Worm (Caenorhabditis elegans): ENCODE data around the gene F42A10.5.

The F42A10.5 gene

ce11 chrIII:6183118-6183517 is 9.8 kb upstream of the F42A10.5 start, which contains the start of gene nas-28:
Gene nas-28, minus strand, starts transcription at chrIII:6183218.
- TF ChIP-seq unc-62 (GFP tag; optimal IDR thresholded peaks at IDR 0.05) (no peak), drap-1 (GFP tag; optimal IDR thresholded peaks at IDR 0.05) (no peak), nhr-28 (tag; optimal IDR thresholded peaks at IDR 0.05) (no peak), bed-3 (GFP tag; optimal IDR thresholded peaks at IDR 0.05) (no peak), nhr-237 (tag; optimal IDR thresholded peaks at IDR 0.05) (no peak), ham-2 (GFP tag; optimal IDR thresholded peaks at IDR 0.05) (no peak), ceh-39 (tag; optimal IDR thresholded peaks at IDR 0.05) (no peak), lin-32 (GFP tag; optimal IDR thresholded peaks at IDR 0.05) (no peak), nhr-12 (tag; optimal IDR thresholded peaks at IDR 0.05) (no peak), unc-120 (tag; optimal IDR thresholded peaks at IDR 0.05; ENCODE audit: poor library complexity, severe bottlenecking) (no peak), mep-1 (tag; optimal IDR thresholded peaks at IDR 0.05) (no peak), zip-8 (tag; optimal IDR thresholded peaks at IDR 0.05) (no peak)

- TF ChIP-seq ces-1 (GFP tag; optimal IDR thresholded peaks at IDR 0.05) (no peak), elt-1 (tag; optimal IDR thresholded peaks at IDR 0.05; ENCODE audit: borderline replicate concordance, insufficient read depth) (no peak), snpc-4 (tag; optimal IDR thresholded peaks at IDR 0.05) (no peak), bed-3 (GFP tag; optimal IDR thresholded peaks at IDR 0.05) (no peak), sem-2 (GFP tag; optimal IDR thresholded peaks at IDR 0.05) (no peak), zip-8 (tag; optimal IDR thresholded peaks at IDR 0.05) (no peak), flh-1 (GFP tag; optimal IDR thresholded peaks at IDR 0.05) (no peak), unc-120 (tag; optimal IDR thresholded peaks at IDR 0.05; ENCODE audit: poor library complexity, severe bottlenecking) (no peak), unc-62 (GFP tag; optimal IDR thresholded peaks at IDR 0.05) (no peak), ztf-11 (tag; optimal IDR thresholded peaks at IDR 0.05) (no peak), nhr-76 (tag; optimal IDR thresholded peaks at IDR 0.05) (no peak), ceh-39 (tag; optimal IDR thresholded peaks at IDR 0.05) (no peak), lsy-2 (tag; optimal IDR thresholded peaks at IDR 0.05) (no peak), mls-2 (tag; optimal IDR thresholded peaks at IDR 0.05) (no peak), nhr-28 (tag; optimal IDR thresholded peaks at IDR 0.05) (no peak), mab-5 (tag; optimal IDR thresholded peaks at IDR 0.05) (no peak)
These were observed 7.0 kb upstream of the F42A10.5 start for ce11 chrIII:6180294-6180693.

ce11 chrIII:6179062-6179461 is 5.8 kb upstream of the F42A10.5 start:
- TF ChIP-seq ham-2 (GFP tag; optimal IDR thresholded peaks at IDR 0.05) (no peak), unc-120 (tag; optimal IDR thresholded peaks at IDR 0.05; ENCODE audit: poor library complexity, severe bottlenecking) (no peak), sptf-1 (tag; optimal IDR thresholded peaks at IDR 0.05) (no peak), lsy-2 (tag; optimal IDR thresholded peaks at IDR 0.05) (no peak), ces-1 (GFP tag; optimal IDR thresholded peaks at IDR 0.05) (no peak), unc-39 (tag; optimal IDR thresholded peaks at IDR 0.05) (no peak), hlh-1 (tag; optimal IDR thresholded peaks at IDR 0.05) (no peak), mep-1 (tag; optimal IDR thresholded peaks at IDR 0.05) (no peak), ceh-43 (GFP tag; optimal IDR thresholded peaks at IDR 0.05) (no peak), snpc-4 (tag; optimal IDR thresholded peaks at IDR 0.05) (no peak), unc-62 (GFP tag; optimal IDR thresholded peaks at IDR 0.05) (no peak), nhr-237 (tag; optimal IDR thresholded peaks at IDR 0.05) (no peak), ztf-11 (tag; optimal IDR thresholded peaks at IDR 0.05) (no peak), sem-2 (GFP tag; optimal IDR thresholded peaks at IDR 0.05) (no peak), M03D4.4 (tag; optimal IDR thresholded peaks at IDR 0.05) (no peak)

ce11 chrIII:6178586-6178985 is 5.3 kb upstream of the F42A10.5 start, which contains the start of gene F42A10.7:
Gene F42A10.7, minus strand, starts transcription at chrIII:6178686.
- no peak for TF ChIP-seq mab-5 (tag; optimal IDR thresholded peaks at IDR 0.05)
- no peak for TF ChIP-seq bed-3 (GFP tag; optimal IDR thresholded peaks at IDR 0.05)
- no peak for TF ChIP-seq M03D4.4 (tag; optimal IDR thresholded peaks at IDR 0.05)
- TF ChIP-seq nhr-237 (tag; optimal IDR thresholded peaks at IDR 0.05) = no peak
- TF ChIP-seq nhr-76 (tag; optimal IDR thresholded peaks at IDR 0.05) = no peak
- TF ChIP-seq zip-8 (tag; optimal IDR thresholded peaks at IDR 0.05) = no peak
- TF ChIP-seq snpc-4 (tag; optimal IDR thresholded peaks at IDR 0.05) = no peak
- TF ChIP-seq mls-2 (tag; optimal IDR thresholded peaks at IDR 0.05) = no peak
- TF ChIP-seq ceh-83 (GFP tag; optimal IDR thresholded peaks at IDR 0.05) = no peak
- no peak for TF ChIP-seq nhr-28 (tag; optimal IDR thresholded peaks at IDR 0.05)
- no peak for TF ChIP-seq unc-120 (tag; optimal IDR thresholded peaks at IDR 0.05; ENCODE audit: poor library complexity, severe bottlenecking)
- no peak for TF ChIP-seq lin-13 (tag; optimal IDR thresholded peaks at IDR 0.05)
- no peak for TF ChIP-seq mep-1 (tag; optimal IDR thresholded peaks at IDR 0.05)
- TF ChIP-seq lsy-2 (tag; optimal IDR thresholded peaks at IDR 0.05) = no peak
- no peak for TF ChIP-seq hlh-1 (tag; optimal IDR thresholded peaks at IDR 0.05)
- TF ChIP-seq ham-2 (GFP tag; optimal IDR thresholded peaks at IDR 0.05) = no peak
- TF ChIP-seq sptf-1 (tag; optimal IDR thresholded peaks at IDR 0.05) = no peak

ce11 chrIII:6177631-6178030 is 4.4 kb upstream of the F42A10.5 start:
- no peak for TF ChIP-seq unc-39 (tag; optimal IDR thresholded peaks at IDR 0.05)
- no peak for TF ChIP-seq elt-1 (tag; optimal IDR thresholded peaks at IDR 0.05; ENCODE audit: borderline replicate concordance, insufficient read depth)
- TF ChIP-seq lin-13 (tag; optimal IDR thresholded peaks at IDR 0.05) = no peak
- TF ChIP-seq drap-1 (GFP tag; optimal IDR thresholded peaks at IDR 0.05) = no peak
- TF ChIP-seq unc-120 (tag; optimal IDR thresholded peaks at IDR 0.05; ENCODE audit: poor library complexity, severe bottlenecking) = no peak
- TF ChIP-seq lin-32 (GFP tag; optimal IDR thresholded peaks at IDR 0.05) = no peak
- TF ChIP-seq zip-8 (tag; optimal IDR thresholded peaks at IDR 0.05) = no peak
- TF ChIP-seq tbx-8 (GFP tag; optimal IDR thresholded peaks at IDR 0.05) = no peak
- no peak for TF ChIP-seq sem-2 (GFP tag; optimal IDR thresholded peaks at IDR 0.05)
- no peak for TF ChIP-seq M03D4.4 (tag; optimal IDR thresholded peaks at IDR 0.05)
- TF ChIP-seq mls-2 (tag; optimal IDR thresholded peaks at IDR 0.05) = no peak
- no peak for TF ChIP-seq flh-1 (GFP tag; optimal IDR thresholded peaks at IDR 0.05)
- no peak for TF ChIP-seq sptf-1 (tag; optimal IDR thresholded peaks at IDR 0.05)
- TF ChIP-seq ham-2 (GFP tag; optimal IDR thresholded peaks at IDR 0.05) = no peak
- no peak for TF ChIP-seq nhr-12 (tag; optimal IDR thresholded peaks at IDR 0.05)
- no peak for TF ChIP-seq unc-62 (GFP tag; optimal IDR thresholded peaks at IDR 0.05)
- no peak for TF ChIP-seq mab-5 (tag; optimal IDR thresholded peaks at IDR 0.05)
